Worm (Caenorhabditis elegans): ENCODE results near the gene Y39B6A.10.

DNA sequence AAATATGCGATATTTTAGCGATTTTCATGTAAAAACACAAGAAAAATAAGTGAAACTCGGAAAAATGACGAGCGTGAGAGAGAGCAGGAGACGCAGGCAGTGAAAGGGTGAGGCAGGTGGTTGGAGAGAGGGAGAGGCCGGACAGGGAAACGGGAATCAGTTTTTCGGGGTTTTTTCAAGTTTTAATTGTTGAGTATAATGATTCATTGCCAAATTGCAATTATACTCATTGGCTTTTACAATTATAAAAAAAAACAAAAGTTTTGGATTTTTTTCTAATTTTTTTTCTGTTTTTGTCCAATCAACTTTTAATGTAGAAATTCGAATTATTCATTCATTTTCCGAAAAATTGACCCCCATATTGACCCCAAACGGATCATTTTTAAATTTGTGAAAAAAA is 50.9 kb downstream of the Y39B6A.10 start, which contains the start of gene nhr-95:
- TF ChIP-seq unc-62 (GFP tag; optimal IDR thresholded peaks at IDR 0.05) (no peak), skn-1 (tag; optimal IDR thresholded peaks at IDR 0.05) (no peak), pqm-1 (tag; optimal IDR thresholded peaks at IDR 0.05) (no peak), egl-27 (tag; optimal IDR thresholded peaks at IDR 0.05) (no peak), ztf-11 (tag; optimal IDR thresholded peaks at IDR 0.05) (no peak), fos-1 (tag; optimal IDR thresholded peaks at IDR 0.05) (no peak), pha-4 (tag; optimal IDR thresholded peaks at IDR 0.05) (no peak), ceh-9 (tag; optimal IDR thresholded peaks at IDR 0.05) (no peak)

Data from whole organism, L3 larva.